Fruit fly (Drosophila melanogaster) whole organism, prepupa: ENCODE measurements around the gene fog.

Experiments used
- Blimp-1 ChIP-seq: fragments of 200-800 bp; sonication (Bioruptor generic); optimal IDR thresholded peaks from 3 replicates; lab custom pipeline; 2017; ENCODE audit warnings: missing biosample characterization, missing genetic modification characterization, mild to moderate bottlenecking, moderate library complexity, missing genetic modification reagents
- CG10631 ChIP-seq: fragments of 200-800 bp; sonication (Bioruptor generic); optimal IDR thresholded peaks from 2 replicates; lab custom pipeline; 2016; ENCODE audit warnings: missing biosample characterization, missing genetic modification characterization
- CG10669 ChIP-seq: fragments of 200-800 bp; sonication (Bioruptor generic); optimal IDR thresholded peaks from 3 replicates; lab custom pipeline; 2018; ENCODE audit warnings: missing biosample characterization, mild to moderate bottlenecking, missing genetic modification characterization, moderate library complexity
- CG11294 ChIP-seq: fragments of 200-800 bp; sonication (Bioruptor generic); IDR thresholded peaks from 2 replicates; pipeline ENCODE4 v1.3.6; 2022; ENCODE audit warnings: missing biosample characterization, missing genetic modification characterization
- CG11902 ChIP-seq: fragments of 200-800 bp; sonication (Bioruptor generic); optimal IDR thresholded peaks from 3 replicates; lab custom pipeline; 2016; ENCODE audit warnings: missing biosample characterization, missing genetic modification characterization
- CG15336 ChIP-seq: fragments of 200-800 bp; sonication (Bioruptor generic); IDR thresholded peaks from 2 replicates; pipeline ENCODE4 v1.3.6; 2022; ENCODE audit warnings: missing biosample characterization, missing genetic modification characterization
- CG1621 ChIP-seq: fragments of 200-800 bp; sonication (Bioruptor generic); optimal IDR thresholded peaks from 3 replicates; lab custom pipeline; 2018; ENCODE audit warnings: missing biosample characterization, mild to moderate bottlenecking, missing genetic modification characterization
- CG16779 ChIP-seq: fragments of 200-800 bp; sonication (Bioruptor generic); optimal IDR thresholded peaks from 3 replicates; lab custom pipeline; 2017; ENCODE audit warnings: missing biosample characterization, mild to moderate bottlenecking, missing genetic modification characterization
- CG31627 ChIP-seq: fragments of 200-800 bp; sonication (Bioruptor generic); optimal IDR thresholded peaks from 3 replicates; lab custom pipeline; 2016; ENCODE audit warnings: missing biosample characterization, missing genetic modification characterization
- CG32006 ChIP-seq: fragments of 200-800 bp; sonication (Bioruptor generic); optimal IDR thresholded peaks from 3 replicates; lab custom pipeline; 2017; ENCODE audit warnings: missing biosample characterization, mild to moderate bottlenecking, missing genetic modification characterization
- CG34406 ChIP-seq: fragments of 200-800 bp; sonication (Bioruptor generic); optimal IDR thresholded peaks from 3 replicates; lab custom pipeline; 2016; ENCODE audit warnings: missing biosample characterization, missing genetic modification characterization
- CG3919 ChIP-seq: fragments of 200-800 bp; sonication (Bioruptor generic); optimal IDR thresholded peaks from 3 replicates; lab custom pipeline; 2016; ENCODE audit warnings: missing biosample characterization, missing genetic modification characterization
- CG4318 ChIP-seq: fragments of 200-800 bp; sonication (Bioruptor generic); optimal IDR thresholded peaks from 3 replicates; lab custom pipeline; 2017; ENCODE audit warnings: missing biosample characterization, mild to moderate bottlenecking, missing genetic modification characterization
- CG6163 ChIP-seq: fragments of 200-800 bp; sonication (Bioruptor generic); IDR thresholded peaks from 3 replicates; pipeline ENCODE4 v1.3.6; 2022; ENCODE audit warnings: missing biosample characterization, missing genetic modification characterization
- CG6276 ChIP-seq: fragments of 200-800 bp; sonication (Bioruptor generic); optimal IDR thresholded peaks from 2 replicates; lab custom pipeline; 2017; ENCODE audit warnings: missing biosample characterization, mild to moderate bottlenecking, missing genetic modification characterization
- CG6792 ChIP-seq: fragments of 200-800 bp; sonication (Bioruptor generic); optimal IDR thresholded peaks from 3 replicates; lab custom pipeline; 2016; ENCODE audit warnings: missing biosample characterization, missing genetic modification characterization
- CG6854 ChIP-seq: fragments of 200-800 bp; sonication (Bioruptor generic); optimal IDR thresholded peaks from 2 replicates; lab custom pipeline; 2017; ENCODE audit warnings: missing biosample characterization, mild to moderate bottlenecking, missing genetic modification characterization
- CG7368 ChIP-seq: fragments of 200-800 bp; sonication (Bioruptor generic); optimal IDR thresholded peaks from 3 replicates; lab custom pipeline; 2016; ENCODE audit warnings: missing biosample characterization, missing genetic modification characterization
- CG8119 ChIP-seq: fragments of 200-800 bp; sonication (Bioruptor generic); IDR thresholded peaks from 3 replicates; pipeline ENCODE4 v1.3.6; 2022; ENCODE audit warnings: missing biosample characterization, missing genetic modification characterization
- CG8319 ChIP-seq: fragments of 200-800 bp; sonication (Bioruptor generic); optimal IDR thresholded peaks from 3 replicates; lab custom pipeline; 2016; ENCODE audit warnings: missing biosample characterization, missing genetic modification characterization
- CG8632 ChIP-seq: fragments of 200-800 bp; sonication (Bioruptor generic); optimal IDR thresholded peaks from 3 replicates; lab custom pipeline; 2016; ENCODE audit warnings: missing biosample characterization, missing genetic modification characterization
- Eip75B ChIP-seq: fragments of 200-800 bp; sonication (Bioruptor generic); optimal IDR thresholded peaks from 3 replicates; lab custom pipeline; 2016; ENCODE audit warnings: missing biosample characterization, missing genetic modification characterization
- Eip78C ChIP-seq: fragments of 200-800 bp; sonication (Bioruptor generic); peaks from one replicate; lab custom pipeline; 2016; ENCODE audit warnings: missing biosample characterization, missing genetic modification characterization
- Eip93F ChIP-seq: fragments of 200-800 bp; sonication (Bioruptor generic); optimal IDR thresholded peaks from 2 replicates; lab custom pipeline; 2016; ENCODE audit warnings: missing biosample characterization, mild to moderate bottlenecking, missing genetic modification characterization
- Ets21C ChIP-seq: fragments of 200-800 bp; sonication (Bioruptor generic); optimal IDR thresholded peaks from 3 replicates; lab custom pipeline; 2016; ENCODE audit warnings: missing biosample characterization, missing genetic modification characterization
- Gug ChIP-seq: fragments of 200-800 bp; sonication (Bioruptor generic); IDR thresholded peaks from 2 replicates; pipeline ENCODE4 v1.3.6; 2022; ENCODE audit warnings: missing biosample characterization, missing genetic modification characterization
- Hr38 ChIP-seq: sonication (Bioruptor generic); optimal IDR thresholded peaks from 2 replicates; lab custom pipeline; 2016; ENCODE audit warnings: missing biosample characterization, missing genetic modification characterization
- Hr4 ChIP-seq: fragments of 200-800 bp; sonication (Bioruptor generic); optimal IDR thresholded peaks from 3 replicates; lab custom pipeline; 2016; ENCODE audit warnings: missing biosample characterization, missing genetic modification characterization
- Lpt ChIP-seq: fragments of 200-800 bp; sonication (Bioruptor generic); optimal IDR thresholded peaks from 3 replicates; lab custom pipeline; 2016; ENCODE audit warnings: missing biosample characterization, missing genetic modification characterization
- Met ChIP-seq: fragments of 200-800 bp; sonication (Bioruptor generic); optimal IDR thresholded peaks from 3 replicates; lab custom pipeline; 2016; ENCODE audit warnings: missing biosample characterization, missing genetic modification characterization
- OdsH ChIP-seq: fragments of 200-800 bp; sonication (Bioruptor generic); optimal IDR thresholded peaks from 3 replicates; lab custom pipeline; 2016; ENCODE audit warnings: missing biosample characterization, missing genetic modification characterization
- Smox ChIP-seq: fragments of 200-800 bp; sonication (Bioruptor generic); optimal IDR thresholded peaks from 3 replicates; lab custom pipeline; 2016; ENCODE audit warnings: missing biosample characterization, missing genetic modification characterization
- Sox102F ChIP-seq: fragments of 200-800 bp; sonication (Bioruptor generic); optimal IDR thresholded peaks from 2 replicates; lab custom pipeline; 2016; ENCODE audit warnings: missing biosample characterization, mild to moderate bottlenecking, missing genetic modification characterization
- Sox14 ChIP-seq: fragments of 200-800 bp; sonication (Bioruptor generic); optimal IDR thresholded peaks from 3 replicates; lab custom pipeline; 2016; ENCODE audit warnings: missing biosample characterization, missing genetic modification characterization
- Sox15 ChIP-seq: fragments of 200-800 bp; sonication (Bioruptor generic); optimal IDR thresholded peaks from 3 replicates; lab custom pipeline; 2016; ENCODE audit warnings: missing biosample characterization, missing genetic modification characterization
- achi ChIP-seq: fragments of 200-800 bp; sonication (Bioruptor generic); optimal IDR thresholded peaks from 3 replicates; lab custom pipeline; 2016; ENCODE audit warnings: missing biosample characterization, missing genetic modification characterization
- acj6 ChIP-seq: fragments of 200-800 bp; sonication (Bioruptor generic); optimal IDR thresholded peaks from 3 replicates; lab custom pipeline; 2016; ENCODE audit warnings: missing biosample characterization, missing genetic modification characterization
- cyc ChIP-seq: fragments of 200-800 bp; sonication (Bioruptor generic); optimal IDR thresholded peaks from 3 replicates; lab custom pipeline; 2016; ENCODE audit warnings: missing biosample characterization, missing genetic modification characterization
- dsx ChIP-seq: fragments of 200-800 bp; optimal IDR thresholded peaks from 3 replicates; lab custom pipeline; 2019; ENCODE audit warnings: missing biosample characterization, mild to moderate bottlenecking, missing genetic modification characterization, moderate library complexity; ENCODE audit not compliant: poor library complexity, severe bottlenecking
- fd59A ChIP-seq: fragments of 200-800 bp; sonication (Bioruptor generic); optimal IDR thresholded peaks from 2 replicates; lab custom pipeline; 2017; ENCODE audit warnings: missing biosample characterization, mild to moderate bottlenecking, missing genetic modification characterization, missing genetic modification reagents
- fd85E ChIP-seq: fragments of 200-800 bp; sonication (Bioruptor generic); optimal IDR thresholded peaks from 3 replicates; lab custom pipeline; 2016; ENCODE audit warnings: missing biosample characterization, missing genetic modification characterization
- lz ChIP-seq: fragments of 200-800 bp; sonication (Bioruptor generic); optimal IDR thresholded peaks from 3 replicates; lab custom pipeline; 2016; ENCODE audit warnings: missing biosample characterization, missing genetic modification characterization
- net ChIP-seq: fragments of 200-800 bp; sonication (Bioruptor generic); optimal IDR thresholded peaks from 3 replicates; lab custom pipeline; 2016; ENCODE audit warnings: missing biosample characterization, missing genetic modification characterization
- pdm3 ChIP-seq: fragments of 200-800 bp; sonication (Bioruptor generic); optimal IDR thresholded peaks from 3 replicates; lab custom pipeline; 2016; ENCODE audit warnings: missing biosample characterization, missing genetic modification characterization
- salr ChIP-seq, 2 experiments: fragments of 200-800 bp; sonication (Bioruptor generic); optimal IDR thresholded peaks; 3 replicates each; lab custom pipeline; 2016 to 2018; ENCODE audit warnings: missing biosample characterization in 2 of 2, missing genetic modification characterization in 2 of 2, mild to moderate bottlenecking in 1 of 2
- ss ChIP-seq, 2 experiments: fragments of 200-800 bp; sonication (Bioruptor generic); optimal IDR thresholded peaks; 2 replicates in 1 of 2; 3 replicates in 1 of 2; lab custom pipeline; 2017 to 2018; ENCODE audit warnings: mild to moderate bottlenecking in 2 of 2, missing biosample characterization in 2 of 2, missing genetic modification characterization in 2 of 2, moderate library complexity in 1 of 2
- svp ChIP-seq: fragments of 200-800 bp; sonication (Bioruptor generic); peaks from one replicate; lab custom pipeline; 2016; ENCODE audit warnings: missing biosample characterization, missing genetic modification characterization
- topi ChIP-seq: fragments of 200-800 bp; sonication (Bioruptor generic); optimal IDR thresholded peaks from 3 replicates; lab custom pipeline; 2016; ENCODE audit warnings: missing biosample characterization, missing genetic modification characterization
- vri ChIP-seq: fragments of 200-800 bp; sonication (Bioruptor generic); optimal IDR thresholded peaks from 3 replicates; lab custom pipeline; 2016; ENCODE audit warnings: missing biosample characterization, mild to moderate bottlenecking, missing genetic modification characterization

The fog gene

DNA sequence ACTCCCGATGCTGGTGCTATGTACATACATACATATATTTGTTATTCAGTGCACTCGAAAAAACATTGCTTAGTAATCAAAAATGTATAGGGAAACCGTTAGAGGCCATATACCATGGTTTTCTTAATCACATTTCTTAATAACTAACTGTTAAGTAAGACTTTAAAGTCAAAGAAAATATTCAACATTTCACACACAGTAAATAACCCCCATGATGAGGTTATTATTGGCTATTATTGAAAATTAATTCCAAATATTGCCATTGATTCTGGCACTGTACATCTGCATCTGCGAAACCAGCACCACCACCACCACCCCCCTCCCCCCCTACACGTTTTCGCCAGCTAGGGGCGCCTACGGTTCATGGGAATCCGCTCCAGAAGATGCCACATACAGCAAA is 7.7 kb downstream of the fog start:
- TF ChIP-seq CG16779 = no peak
- peak; percentile 40 for TF ChIP-seq Eip78C (GFP tag; lab: Kevin White, UChicago)
- peak; percentile 15 for TF ChIP-seq CG3919
- no peak for TF ChIP-seq Sox14 (GFP tag; lab: Kevin White, UChicago)
- no peak for TF ChIP-seq net (GFP tag; lab: Kevin White, UChicago)
- TF ChIP-seq acj6 = no peak
- TF ChIP-seq vri (GFP tag; lab: Kevin White, UChicago) = no peak
- no peak for TF ChIP-seq Eip93F (GFP tag; lab: Kevin White, UChicago)
- peak; percentile 2 for TF ChIP-seq Hr4
- TF ChIP-seq pdm3 (GFP tag; lab: Kevin White, UChicago) = no peak
- no peak for TF ChIP-seq CG6854 (GFP tag; lab: Kevin White, UChicago)
- no peak for TF ChIP-seq fd85E
- no peak for TF ChIP-seq CG8632 (GFP tag; lab: Kevin White, UChicago)
- no peak for TF ChIP-seq Ets21C (GFP tag; lab: Kevin White, UChicago)
- TF ChIP-seq ss (GFP tag; optimal IDR thresholded peaks at IDR 0.05; lab: Kevin White, UChicago) = no peak
- TF ChIP-seq Blimp-1 (GFP tag; lab: Kevin White, UChicago) = no peak
- TF ChIP-seq CG4318 = peak; percentile 8
- TF ChIP-seq CG15336 = peak; percentile 20; the same call in 1 of the 2 replicates
- no peak for TF ChIP-seq CG1621 (tag; lab: Kevin White, UChicago)
- TF ChIP-seq CG32006 = peak; percentile 54

DNA sequence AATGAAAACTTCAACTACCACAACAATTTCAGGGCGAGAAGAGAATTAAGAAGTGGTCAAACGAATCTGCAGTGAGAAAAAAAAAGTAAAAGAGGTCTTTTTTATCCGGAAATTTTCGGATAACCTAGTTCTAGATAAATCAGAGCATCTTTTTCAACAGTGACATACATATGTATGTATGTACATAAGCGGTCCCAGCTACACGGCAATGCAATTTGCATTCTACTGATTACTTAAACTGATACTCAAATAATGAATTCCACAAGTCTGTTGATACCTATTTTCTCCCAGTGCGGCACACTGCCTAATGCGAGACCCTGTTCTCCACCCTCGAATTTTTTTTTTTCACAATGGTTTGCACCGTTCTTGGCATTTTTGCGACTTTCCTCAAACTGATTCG is 8.6 kb downstream of the fog start:
- TF ChIP-seq Hr38 (GFP tag; lab: Kevin White, UChicago) = no peak
- TF ChIP-seq Met (GFP tag; lab: Kevin White, UChicago) = peak; percentile 68
- peak; percentile 9 for TF ChIP-seq fd59A (GFP tag; lab: Kevin White, UChicago)
- TF ChIP-seq dsx (GFP tag; lab: Kevin White, UChicago) = no peak
- TF ChIP-seq CG32006 = peak; percentile 22
- TF ChIP-seq CG8632 (GFP tag; lab: Kevin White, UChicago) = peak; percentile 48
- peak; percentile 47 for TF ChIP-seq Sox102F (GFP tag; lab: Kevin White, UChicago)
- TF ChIP-seq CG1621 (tag; lab: Kevin White, UChicago) = no peak
- peak; percentile 44 for TF ChIP-seq CG10631
- no peak for TF ChIP-seq Eip93F (GFP tag; lab: Kevin White, UChicago)
- peak; percentile 88 for TF ChIP-seq Eip78C (GFP tag; lab: Kevin White, UChicago)
- TF ChIP-seq vri (GFP tag; lab: Kevin White, UChicago) = no peak
- no peak for TF ChIP-seq Gug (GFP tag; lab: Robert Waterston, UW)
- TF ChIP-seq CG10669 = no peak
- peak; percentile 40 for TF ChIP-seq topi (GFP tag; lab: Kevin White, UChicago)
- peak; percentile 26 for TF ChIP-seq cyc
- no peak for TF ChIP-seq Lpt
- peak; percentile 20 for TF ChIP-seq CG3919
- no peak for TF ChIP-seq CG4318
- TF ChIP-seq pdm3 (GFP tag; lab: Kevin White, UChicago) = peak; percentile 59
- TF ChIP-seq lz (GFP tag; lab: Kevin White, UChicago) = peak; percentile 54
- TF ChIP-seq Smox (GFP tag; lab: Kevin White, UChicago) = peak; percentile 38
- peak; percentile 65 for TF ChIP-seq CG31627 (GFP tag; lab: Kevin White, UChicago)
- no peak for TF ChIP-seq fd85E
- TF ChIP-seq CG8119 (GFP tag; lab: Robert Waterston, UW) = no peak
- TF ChIP-seq CG6792 = peak; percentile 59
- TF ChIP-seq CG7368 (GFP tag; lab: Kevin White, UChicago) = no peak
- peak; percentile 7 for TF ChIP-seq Hr4
- peak; percentile 14 for TF ChIP-seq Eip75B
- TF ChIP-seq CG6163 (GFP tag; lab: Robert Waterston, UW) = no peak
- TF ChIP-seq Sox15 = peak; percentile 41
- no peak for TF ChIP-seq Blimp-1 (GFP tag; lab: Kevin White, UChicago)
- peak; percentile 29 for TF ChIP-seq achi (GFP tag; lab: Kevin White, UChicago)
- no peak for TF ChIP-seq CG11294 (GFP tag; lab: Robert Waterston, UW)
- peak; percentile 41 for TF ChIP-seq Sox14 (GFP tag; lab: Kevin White, UChicago)
- TF ChIP-seq CG8319 (GFP tag; lab: Kevin White, UChicago) = no peak
- no peak for TF ChIP-seq CG16779
- no peak for TF ChIP-seq ss (GFP tag; optimal IDR thresholded peaks at IDR 0.05; lab: Kevin White, UChicago)
- TF ChIP-seq svp (GFP tag; lab: Kevin White, UChicago) = peak; percentile 76
- peak; percentile 50 for TF ChIP-seq OdsH (GFP tag; lab: Kevin White, UChicago)
- TF ChIP-seq CG11902 (GFP tag; lab: Kevin White, UChicago) = peak; percentile 22
- no peak for TF ChIP-seq CG6854 (GFP tag; lab: Kevin White, UChicago)
- peak; percentile 34 for TF ChIP-seq CG34406
- no peak for TF ChIP-seq CG6276 (GFP tag; lab: Kevin White, UChicago)
- TF ChIP-seq salr (GFP tag; optimal IDR thresholded peaks at IDR 0.05; lab: Kevin White, UChicago) = no peak
